Worm (Caenorhabditis elegans) whole organism, early embryonic: Measurements from ENCODE around the gene srx-46.

Experiments
- F13C5.2 ChIP-seq: sonication (generic microtip); optimal IDR thresholded peaks from 2 replicates; lab custom pipeline; 2017; ENCODE audit warnings: mild to moderate bottlenecking, missing genetic modification characterization, inconsistent platforms, missing compliant biosample characterization
- ama-1 ChIP-seq: fragments of 150-350 bp; optimal IDR thresholded peaks from 2 replicates; lab custom pipeline; 2014
- hmg-4 ChIP-seq: fragments of 200-800 bp; sonication (Bioruptor generic); optimal IDR thresholded peaks from 2 replicates; lab custom pipeline; 2018; ENCODE audit warnings: mild to moderate bottlenecking, missing genetic modification characterization, missing compliant biosample characterization

ce11 chrV:9384359-9384758, 31.3 kb downstream of the srx-46 start:
- no peak for TF ChIP-seq hmg-4 (GFP tag; lab: Kevin White, UChicago)
- TF ChIP-seq ama-1 (lab: Kevin White, UChicago): no peak
- TF ChIP-seq F13C5.2: no peak
